Worm (Caenorhabditis elegans) whole organism, late embryonic: ENCODE measurements around the gene acr-8.

Experiments used
- C08G9.2 ChIP-seq: sonication (generic microtip); optimal IDR thresholded peaks from 2 replicates; lab custom pipeline; 2016; ENCODE audit warnings: mild to moderate bottlenecking, missing genetic modification characterization, moderate library complexity, missing compliant biosample characterization
- C38D4.7 ChIP-seq: fragments of 200-800 bp; sonication (Bioruptor generic); optimal IDR thresholded peaks from 2 replicates; lab custom pipeline; 2018; ENCODE audit warnings: mild to moderate bottlenecking, missing genetic modification characterization, moderate library complexity, missing compliant biosample characterization
- F13H6.1 ChIP-seq: sonication (generic microtip); optimal IDR thresholded peaks from 2 replicates; lab custom pipeline; 2016; ENCODE audit warnings: missing genetic modification characterization, missing compliant biosample characterization
- K09A11.1 ChIP-seq: sonication (generic microtip); optimal IDR thresholded peaks from 2 replicates; lab custom pipeline; 2017; ENCODE audit warnings: antibody characterized with exemption, mild to moderate bottlenecking, missing genetic modification characterization, missing compliant biosample characterization; ENCODE audit not compliant: insufficient read depth
- T23F11.4 ChIP-seq: fragments of 200-800 bp; sonication (Bioruptor generic); optimal IDR thresholded peaks from 2 replicates; lab custom pipeline; 2018; ENCODE audit warnings: mild to moderate bottlenecking, missing genetic modification characterization, missing compliant biosample characterization
- Y22D7AL.16 ChIP-seq: sonication (generic microtip); optimal IDR thresholded peaks from 2 replicates; lab custom pipeline; 2016; ENCODE audit warnings: missing genetic modification characterization, missing compliant biosample characterization
- ceh-14 ChIP-seq: sonication (generic microtip); optimal IDR thresholded peaks from 2 replicates; lab custom pipeline; 2016; ENCODE audit warnings: missing genotype, missing genetic modification characterization, missing compliant biosample characterization
- ceh-18 ChIP-seq: sonication (generic microtip); optimal IDR thresholded peaks from 2 replicates; lab custom pipeline; 2016; ENCODE audit warnings: missing genetic modification characterization, missing compliant biosample characterization
- ceh-19 ChIP-seq: fragments of 200-800 bp; sonication (Bioruptor generic); optimal IDR thresholded peaks from 2 replicates; lab custom pipeline; 2018; ENCODE audit warnings: mild to moderate bottlenecking, missing genetic modification characterization, missing compliant biosample characterization
- ceh-2 ChIP-seq: sonication (generic microtip); optimal IDR thresholded peaks from 2 replicates; lab custom pipeline; 2016; ENCODE audit warnings: missing genotype, missing genetic modification characterization, missing compliant biosample characterization
- ceh-30 ChIP-seq: fragments of 150-350 bp; optimal IDR thresholded peaks from 2 replicates; lab custom pipeline; 2014; ENCODE audit warnings: missing biosample characterization, missing genetic modification characterization
- ceh-31 ChIP-seq: sonication (generic microtip); optimal IDR thresholded peaks from 2 replicates; lab custom pipeline; 2016; ENCODE audit warnings: missing genetic modification characterization, missing compliant biosample characterization
- ceh-34 ChIP-seq: sonication (generic microtip); optimal IDR thresholded peaks from 2 replicates; lab custom pipeline; 2016; ENCODE audit warnings: mild to moderate bottlenecking, missing genetic modification characterization, missing compliant biosample characterization
- ceh-45 ChIP-seq: fragments of 200-800 bp; sonication (Bioruptor generic); IDR thresholded peaks from 2 replicates; pipeline ENCODE4 v1.3.6; 2022; ENCODE audit warnings: missing genetic modification reagents, missing genetic modification characterization, missing compliant biosample characterization
- ceh-48 ChIP-seq: sonication (generic microtip); optimal IDR thresholded peaks from 2 replicates; lab custom pipeline; 2016; ENCODE audit warnings: missing genetic modification characterization, inconsistent platforms, missing compliant biosample characterization
- ceh-6 ChIP-seq: fragments of 200-800 bp; sonication (Bioruptor generic); optimal IDR thresholded peaks from 2 replicates; lab custom pipeline; 2018; ENCODE audit warnings: mild to moderate bottlenecking, missing genetic modification characterization, missing compliant biosample characterization
- ceh-9 ChIP-seq: sonication (generic microtip); optimal IDR thresholded peaks from 2 replicates; lab custom pipeline; 2016; ENCODE audit warnings: mild to moderate bottlenecking, missing genetic modification characterization, inconsistent platforms, missing compliant biosample characterization
- dve-1 ChIP-seq: sonication (generic microtip); optimal IDR thresholded peaks from 2 replicates; lab custom pipeline; 2017; ENCODE audit warnings: antibody characterized with exemption, mild to moderate bottlenecking, missing genetic modification characterization, missing compliant biosample characterization
- elt-2 ChIP-seq: sonication (generic microtip); optimal IDR thresholded peaks from 2 replicates; lab custom pipeline; 2016; ENCODE audit warnings: missing genetic modification reagents, missing genetic modification characterization, missing compliant biosample characterization
- elt-4 ChIP-seq: sonication (generic microtip); optimal IDR thresholded peaks from 2 replicates; lab custom pipeline; 2016; ENCODE audit warnings: missing genetic modification characterization, missing compliant biosample characterization
- ets-4 ChIP-seq: sonication (generic microtip); optimal IDR thresholded peaks from 2 replicates; lab custom pipeline; 2016; ENCODE audit warnings: missing genetic modification characterization, missing compliant biosample characterization
- eyg-1 ChIP-seq: sonication (generic microtip); optimal IDR thresholded peaks from 2 replicates; lab custom pipeline; 2016; ENCODE audit warnings: missing genotype, missing genetic modification characterization, missing compliant biosample characterization
- fkh-10 ChIP-seq: fragments of 150-350 bp; optimal IDR thresholded peaks from 2 replicates; lab custom pipeline; 2014; ENCODE audit warnings: missing biosample characterization, missing genetic modification reagents, missing genetic modification characterization
- fkh-6 ChIP-seq: sonication (generic microtip); optimal IDR thresholded peaks from 2 replicates; lab custom pipeline; 2016; ENCODE audit warnings: missing genetic modification characterization, missing compliant biosample characterization
- hlh-15 ChIP-seq: sonication (generic microtip); optimal IDR thresholded peaks from 2 replicates; lab custom pipeline; 2016; ENCODE audit warnings: missing genetic modification characterization, missing compliant biosample characterization
- hlh-6 ChIP-seq: sonication (generic microtip); optimal IDR thresholded peaks from 2 replicates; lab custom pipeline; 2016; ENCODE audit warnings: missing genotype, missing genetic modification characterization, missing compliant biosample characterization
- hlh-8 ChIP-seq: sonication (generic microtip); optimal IDR thresholded peaks from 2 replicates; lab custom pipeline; 2016; ENCODE audit warnings: missing genotype, missing genetic modification characterization, missing compliant biosample characterization
- lim-6 ChIP-seq: sonication (generic microtip); optimal IDR thresholded peaks from 2 replicates; lab custom pipeline; 2016; ENCODE audit warnings: missing genetic modification characterization, missing compliant biosample characterization
- madf-2 ChIP-seq: sonication (generic microtip); optimal IDR thresholded peaks from 2 replicates; lab custom pipeline; 2017; ENCODE audit warnings: missing genetic modification characterization, missing compliant biosample characterization
- nhr-232 ChIP-seq: sonication (generic microtip); optimal IDR thresholded peaks from 2 replicates; lab custom pipeline; 2016; ENCODE audit warnings: missing genetic modification characterization, missing compliant biosample characterization
- pag-3 ChIP-seq: sonication (generic microtip); optimal IDR thresholded peaks from 2 replicates; lab custom pipeline; 2016; ENCODE audit warnings: missing compliant biosample characterization, missing genetic modification characterization, borderline replicate concordance
- pat-9 ChIP-seq: fragments of 200-800 bp; sonication (Bioruptor generic); optimal IDR thresholded peaks from 2 replicates; lab custom pipeline; 2018; ENCODE audit warnings: mild to moderate bottlenecking, missing genetic modification characterization, moderate library complexity, missing compliant biosample characterization
- pax-1 ChIP-seq: fragments of 150-350 bp; optimal IDR thresholded peaks from 2 replicates; lab custom pipeline; 2014; ENCODE audit warnings: missing biosample characterization, missing genetic modification characterization
- pha-4 ChIP-seq: fragments of 150-350 bp; optimal IDR thresholded peaks from 2 replicates; lab custom pipeline; 2018; ENCODE audit warnings: missing biosample characterization, missing genetic modification reagents, missing genetic modification characterization
- pros-1 ChIP-seq: fragments of 150-350 bp; optimal IDR thresholded peaks from 2 replicates; lab custom pipeline; 2014; ENCODE audit warnings: missing biosample characterization, missing genetic modification reagents, missing genetic modification characterization
- rnt-1 ChIP-seq: sonication (generic microtip); optimal IDR thresholded peaks from 2 replicates; lab custom pipeline; 2016; ENCODE audit warnings: missing genetic modification characterization, missing compliant biosample characterization
- sdc-2 ChIP-seq: sonication (generic microtip); optimal IDR thresholded peaks from 2 replicates; lab custom pipeline; 2016; ENCODE audit warnings: missing genotype, missing genetic modification characterization, missing compliant biosample characterization
- sox-2 ChIP-seq: fragments of 200-800 bp; sonication (Bioruptor generic); IDR thresholded peaks from 2 replicates; pipeline ENCODE4 v1.3.6; 2022; ENCODE audit warnings: missing genetic modification reagents, missing genetic modification characterization, missing compliant biosample characterization
- syd-9 ChIP-seq: sonication (generic microtip); optimal IDR thresholded peaks from 2 replicates; lab custom pipeline; 2016; ENCODE audit warnings: mild to moderate bottlenecking, missing genetic modification characterization, moderate library complexity, missing compliant biosample characterization
- tbx-7 ChIP-seq: sonication (generic microtip); optimal IDR thresholded peaks from 2 replicates; lab custom pipeline; 2016; ENCODE audit warnings: missing genotype, missing genetic modification characterization, missing compliant biosample characterization
- ttx-3 ChIP-seq: sonication (generic microtip); optimal IDR thresholded peaks from 2 replicates; lab custom pipeline; 2016; ENCODE audit warnings: missing genetic modification reagents, missing genetic modification characterization, missing compliant biosample characterization
- unc-42 ChIP-seq: sonication (generic microtip); optimal IDR thresholded peaks from 2 replicates; lab custom pipeline; 2016; ENCODE audit warnings: missing genotype, missing genetic modification characterization, missing compliant biosample characterization
- unc-55 ChIP-seq: sonication (generic microtip); optimal IDR thresholded peaks from 2 replicates; lab custom pipeline; 2017; ENCODE audit warnings: missing biosample characterization, missing genetic modification reagents, missing genetic modification characterization
- zip-5 ChIP-seq: sonication (generic microtip); optimal IDR thresholded peaks from 2 replicates; lab custom pipeline; 2016; ENCODE audit warnings: missing genetic modification characterization, missing compliant biosample characterization
- ztf-16 ChIP-seq: sonication (generic microtip); optimal IDR thresholded peaks from 2 replicates; lab custom pipeline; 2017; ENCODE audit warnings: missing genetic modification characterization, missing compliant biosample characterization

acr-8 gene

DNA sequence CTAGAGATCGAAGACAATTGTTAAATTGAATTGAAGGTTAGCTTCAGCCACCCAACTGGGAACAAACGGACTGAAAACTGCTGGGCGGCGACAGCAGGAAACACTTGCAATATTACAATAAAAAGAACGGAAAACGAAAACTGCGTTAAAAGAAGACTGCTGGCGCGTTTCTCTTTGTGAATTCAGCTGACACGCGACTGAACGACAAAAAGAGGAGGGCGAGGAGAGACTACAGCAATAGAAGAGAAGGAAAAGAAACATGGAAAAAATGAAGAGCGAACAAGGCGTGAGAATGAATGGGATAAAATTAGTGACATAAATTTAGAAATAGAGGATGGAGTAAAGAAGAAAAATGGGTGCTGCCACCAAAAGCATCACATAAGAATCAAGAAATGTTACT, 34.9 kb upstream of the acr-8 start (continued):
- TF ChIP-seq ceh-31 (tag; lab: Kevin White, UChicago) (peak; percentile 81), fkh-10 (GFP tag; lab: Kevin White, UChicago) (no peak), fkh-6 (tag; lab: Kevin White, UChicago) (peak; percentile 24), pha-4 (tag; lab: Kevin White, UChicago) (no peak), ceh-30 (no peak), ceh-18 (tag; lab: Kevin White, UChicago) (peak; percentile 86), ceh-2 (tag; lab: Kevin White, UChicago) (peak; percentile 27), ceh-6 (GFP tag; lab: Kevin White, UChicago) (peak; percentile 11), ttx-3 (no peak), tbx-7 (tag; lab: Kevin White, UChicago) (no peak), lim-6 (tag; lab: Kevin White, UChicago) (peak; percentile 44), pax-1 (no peak), elt-2 (tag; lab: Kevin White, UChicago) (peak; percentile 32), syd-9 (no peak), ceh-9 (tag; lab: Kevin White, UChicago) (no peak), ceh-34 (tag; lab: Kevin White, UChicago) (peak; percentile 33), C08G9.2 (tag; lab: Kevin White, UChicago) (peak; percentile 34), pat-9 (tag; lab: Kevin White, UChicago) (no peak), pros-1 (tag; lab: Kevin White, UChicago) (peak; percentile 40), ztf-16 (tag; lab: Kevin White, UChicago) (no peak), hlh-8 (tag; lab: Kevin White, UChicago) (peak; percentile 46), sox-2 (GFP tag; lab: Robert Waterston, UW) (no peak), dve-1 (tag; lab: Kevin White, UChicago) (no peak), eyg-1 (tag; lab: Kevin White, UChicago) (no peak), pag-3 (tag; lab: Kevin White, UChicago) (no peak)

ce11 chrX:10379678-10380077, 32.8 kb upstream of the acr-8 start, which contains the start of gene rme-4:
rme-4 (minus strand) TSS chrX:10379845.
- no peak for TF ChIP-seq F13H6.1 (tag; lab: Kevin White, UChicago)
- TF ChIP-seq ceh-14, result no peak
- TF ChIP-seq ceh-45 (GFP tag; lab: Robert Waterston, UW), result no peak

ce11 chrX:10386001-10386400, 26.5 kb upstream of the acr-8 start:
- TF ChIP-seq Y22D7AL.16 (tag; lab: Kevin White, UChicago) (no peak), elt-4 (tag; lab: Kevin White, UChicago) (no peak), fkh-10 (GFP tag; lab: Kevin White, UChicago) (no peak), unc-42 (tag; lab: Kevin White, UChicago) (no peak), nhr-232 (tag; lab: Kevin White, UChicago) (no peak), sdc-2 (tag; lab: Kevin White, UChicago) (no peak), rnt-1 (tag; lab: Kevin White, UChicago) (no peak), K09A11.1 (tag; lab: Kevin White, UChicago) (no peak), hlh-15 (tag; lab: Kevin White, UChicago) (no peak), ets-4 (no peak), pha-4 (tag; lab: Kevin White, UChicago) (no peak)

ce11 chrX:10386408-10386807, 26.1 kb upstream of the acr-8 start, which contains the start of gene dyf-6:
dyf-6 (minus strand) TSS chrX:10386508.
- TF ChIP-seq pha-4 (tag; lab: Kevin White, UChicago), result no peak
- TF ChIP-seq zip-5 (tag; lab: Kevin White, UChicago), result no peak
- TF ChIP-seq C08G9.2 (tag; lab: Kevin White, UChicago), result no peak
- no peak for TF ChIP-seq F13H6.1 (tag; lab: Kevin White, UChicago)
- no peak for TF ChIP-seq T23F11.4 (GFP tag; lab: Kevin White, UChicago)
- no peak for TF ChIP-seq ceh-34 (tag; lab: Kevin White, UChicago)
- no peak for TF ChIP-seq ceh-19 (GFP tag; lab: Kevin White, UChicago)
- no peak for TF ChIP-seq ceh-9 (tag; lab: Kevin White, UChicago)
- TF ChIP-seq ceh-14, result no peak
- no peak for TF ChIP-seq ceh-48
- TF ChIP-seq unc-55 (GFP tag; lab: Kevin White, UChicago), result no peak
- no peak for TF ChIP-seq C38D4.7 (GFP tag; lab: Kevin White, UChicago)
- no peak for TF ChIP-seq hlh-6 (tag; lab: Kevin White, UChicago)
- TF ChIP-seq madf-2 (tag; lab: Kevin White, UChicago), result no peak
- TF ChIP-seq ets-4, result no peak
- TF ChIP-seq, all 69 proteins: peak for 0
